Worm (Caenorhabditis elegans) whole organism, early embryonic: ENCODE results near the gene F01G4.4.

Source experiments
- B0310.2 ChIP-seq: sonication (generic microtip); optimal IDR thresholded peaks from 2 replicates; lab custom pipeline; 2016; ENCODE audit warnings: mild to moderate bottlenecking, missing genetic modification characterization, missing compliant biosample characterization
- F13C5.2 ChIP-seq: sonication (generic microtip); optimal IDR thresholded peaks from 2 replicates; lab custom pipeline; 2017; ENCODE audit warnings: mild to moderate bottlenecking, missing genetic modification characterization, inconsistent platforms, missing compliant biosample characterization
- aly-1 ChIP-seq: sonication (generic microtip); optimal IDR thresholded peaks from 2 replicates; lab custom pipeline; 2016; ENCODE audit warnings: missing genetic modification characterization, missing compliant biosample characterization
- ama-1 ChIP-seq: fragments of 150-350 bp; optimal IDR thresholded peaks from 2 replicates; lab custom pipeline; 2014
- ets-7 ChIP-seq: sonication (generic microtip); optimal IDR thresholded peaks from 2 replicates; lab custom pipeline; 2016; ENCODE audit warnings: missing genotype, missing genetic modification characterization, missing compliant biosample characterization
- hmbx-1 ChIP-seq: sonication (generic microtip); optimal IDR thresholded peaks from 2 replicates; lab custom pipeline; 2016; ENCODE audit warnings: mild to moderate bottlenecking, missing genetic modification characterization, missing compliant biosample characterization
- hmg-4 ChIP-seq: fragments of 200-800 bp; sonication (Bioruptor generic); optimal IDR thresholded peaks from 2 replicates; lab custom pipeline; 2018; ENCODE audit warnings: mild to moderate bottlenecking, missing genetic modification characterization, missing compliant biosample characterization
- hnd-1 ChIP-seq: sonication (generic microtip); optimal IDR thresholded peaks from 2 replicates; lab custom pipeline; 2016; ENCODE audit warnings: missing genetic modification characterization, missing compliant biosample characterization
- sea-1 ChIP-seq: fragments of 200-800 bp; sonication (Bioruptor generic); conservative IDR thresholded peaks from 2 replicates; pipeline ENCODE4 v1.3.6; 2022; ENCODE audit warnings: missing genetic modification characterization, missing compliant biosample characterization

DNA sequence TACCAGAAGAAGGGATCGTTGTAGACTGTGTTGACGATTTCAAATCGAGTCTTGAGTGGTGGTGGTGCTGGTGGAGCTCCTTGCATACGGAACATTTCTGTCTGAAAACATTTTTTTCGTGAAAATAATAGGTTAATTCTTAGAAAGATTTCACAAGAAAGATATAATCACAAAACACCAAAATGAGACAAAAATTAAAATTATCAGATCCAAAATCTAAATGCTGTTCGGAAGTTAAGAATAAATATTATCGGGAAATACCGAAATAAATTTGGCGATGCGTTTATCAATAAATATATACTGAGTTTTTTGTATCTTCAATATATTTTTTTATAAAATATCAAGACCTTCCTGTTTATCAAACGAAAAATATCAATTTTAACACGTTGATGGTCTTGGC is 35.4 kb downstream of the F01G4.4 start, which contains the start of gene C08F8.9:
- TF ChIP-seq aly-1 (tag; lab: Kevin White, UChicago): no peak
- TF ChIP-seq hmg-4 (GFP tag; lab: Kevin White, UChicago): no peak
- TF ChIP-seq ama-1 (lab: Kevin White, UChicago): no peak
- no peak for TF ChIP-seq B0310.2 (tag; lab: Kevin White, UChicago)
- no peak for TF ChIP-seq F13C5.2 (tag; lab: Kevin White, UChicago)
- TF ChIP-seq hmbx-1: no peak
- TF ChIP-seq ets-7 (tag; lab: Kevin White, UChicago): no peak
- TF ChIP-seq hnd-1 (tag; lab: Kevin White, UChicago): no peak
- TF ChIP-seq sea-1 (GFP tag; lab: Robert Waterston, UW): no peak
